Worm (Caenorhabditis elegans) whole organism, L1 larva: Measurements from ENCODE around the gene faah-5.
A peak's percentile ranks its signal among the peaks of the same experiment; 100 is the strongest.

ENCODE experiments used
- C34B4.2 ChIP-seq: sonication (generic microtip); optimal IDR thresholded peaks from 2 replicates; lab custom pipeline; 2017; ENCODE audit warnings: mild to moderate bottlenecking, missing genetic modification characterization, missing compliant biosample characterization
- ceh-82 ChIP-seq, 3 experiments: fragments of 150-350 bp in 1 of 3; sonication (generic microtip) in 2 of 3; optimal IDR thresholded peaks; 2 replicates each; lab custom pipeline; 2014 to 2017; ENCODE audit warnings: missing biosample characterization in 3 of 3, missing genetic modification characterization in 3 of 3
- efl-1 ChIP-seq, 4 experiments: fragments of 150-350 bp; optimal IDR thresholded peaks in 3 of 4; peaks in 1 of 4; 1 replicate in 1 of 4; 2 replicates in 3 of 4; lab custom pipeline; 2014; ENCODE audit warnings: missing biosample characterization in 2 of 4, missing genetic modification characterization in 2 of 4, missing genetic modification reagents in 2 of 4
- efl-3 ChIP-seq: fragments of 200-800 bp; sonication (Bioruptor generic); optimal IDR thresholded peaks from 2 replicates; lab custom pipeline; 2018; ENCODE audit warnings: mild to moderate bottlenecking, missing genetic modification characterization, missing compliant biosample characterization
- fos-1 ChIP-seq: fragments of 150-350 bp; optimal IDR thresholded peaks from 2 replicates; lab custom pipeline; 2014; ENCODE audit warnings: missing biosample characterization, missing genetic modification characterization
- hlh-17 ChIP-seq: fragments of 200-800 bp; sonication (Bioruptor generic); optimal IDR thresholded peaks from 2 replicates; lab custom pipeline; 2018; ENCODE audit warnings: missing genetic modification characterization, mild to moderate bottlenecking, missing compliant biosample characterization, moderate library complexity, borderline replicate concordance
- mef-2 ChIP-seq: fragments of 150-350 bp; optimal IDR thresholded peaks from 2 replicates; lab custom pipeline; 2014; ENCODE audit warnings: missing biosample characterization, missing genetic modification characterization
- nhr-76 ChIP-seq: sonication (generic microtip); optimal IDR thresholded peaks from 2 replicates; lab custom pipeline; 2017; ENCODE audit warnings: missing biosample characterization, missing genetic modification characterization
- skn-1 ChIP-seq: fragments of 150-350 bp; optimal IDR thresholded peaks from 2 replicates; lab custom pipeline; 2014; ENCODE audit warnings: missing biosample characterization, missing genetic modification characterization
- tlp-1 ChIP-seq: fragments of 150-350 bp; optimal IDR thresholded peaks from 2 replicates; lab custom pipeline; 2014; ENCODE audit warnings: missing biosample characterization, missing genetic modification characterization
- unc-30 ChIP-seq: sonication (generic microtip); optimal IDR thresholded peaks from 2 replicates; lab custom pipeline; 2017; ENCODE audit warnings: missing biosample characterization, missing genetic modification characterization

Gene faah-5

DNA sequence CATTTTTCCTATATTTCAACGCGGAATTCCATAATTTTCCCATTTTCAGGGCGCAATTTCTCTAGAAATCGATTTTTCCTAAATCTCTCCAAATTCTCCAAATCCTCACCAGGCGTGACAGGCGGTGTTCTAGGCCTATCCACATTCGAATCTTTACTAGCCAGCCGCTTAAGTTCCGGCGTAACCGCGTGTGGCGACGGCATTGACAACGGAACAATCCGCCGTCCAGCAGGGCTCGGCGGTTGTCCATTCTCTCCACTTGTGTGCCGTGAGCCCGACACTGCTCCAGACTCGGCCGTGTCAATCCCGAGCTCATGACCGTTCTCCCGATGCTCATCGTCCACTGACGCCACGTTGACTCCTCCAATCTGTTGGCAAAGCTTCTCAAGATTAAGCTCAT is 48.2 kb downstream of the faah-5 start:
- no peak for TF ChIP-seq nhr-76 (tag; lab: Kevin White, UChicago)
- TF ChIP-seq, all 84 proteins: peak for 0

DNA sequence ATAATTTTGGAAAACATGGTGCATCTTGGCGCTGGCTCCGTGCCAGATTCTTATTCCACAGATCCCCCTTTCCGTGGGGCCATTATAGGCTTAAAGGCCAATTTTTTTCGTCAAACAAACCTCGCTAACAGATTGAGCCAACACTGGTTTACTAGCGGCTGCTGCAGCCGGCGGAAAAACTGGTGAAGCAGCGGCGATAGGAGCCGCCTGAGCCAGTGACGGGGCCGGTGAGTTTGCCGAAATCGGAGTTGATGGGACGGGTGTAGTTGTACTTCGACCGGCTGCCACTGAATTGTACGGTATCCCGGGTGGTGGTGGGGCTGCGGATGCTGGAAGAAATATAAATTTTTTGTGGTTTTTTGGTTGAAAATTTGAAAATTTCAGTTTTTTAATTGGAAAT is 49.5 kb downstream of the faah-5 start:
- TF ChIP-seq unc-30 (tag; lab: Kevin White, UChicago) = no peak
- TF ChIP-seq hlh-17 (GFP tag; lab: Kevin White, UChicago) = no peak
- no peak for TF ChIP-seq tlp-1 (tag; lab: Kevin White, UChicago)
- TF ChIP-seq mef-2 (tag; lab: Kevin White, UChicago) = no peak
- TF ChIP-seq ceh-82 (tag; optimal IDR thresholded peaks at IDR 0.05; lab: Kevin White, UChicago) = no peak
- TF ChIP-seq efl-3 (GFP tag; lab: Kevin White, UChicago) = no peak
- no peak for TF ChIP-seq efl-1 (optimal IDR thresholded peaks at IDR 0.05; lab: Kevin White, UChicago)
- TF ChIP-seq efl-1 (GFP tag; optimal IDR thresholded peaks at IDR 0.05 in 1 of 2; lab: Kevin White, UChicago) = peak in 1 of 2 experiments; percentile 29
- TF ChIP-seq fos-1 (tag; lab: Kevin White, UChicago) = no peak

DNA sequence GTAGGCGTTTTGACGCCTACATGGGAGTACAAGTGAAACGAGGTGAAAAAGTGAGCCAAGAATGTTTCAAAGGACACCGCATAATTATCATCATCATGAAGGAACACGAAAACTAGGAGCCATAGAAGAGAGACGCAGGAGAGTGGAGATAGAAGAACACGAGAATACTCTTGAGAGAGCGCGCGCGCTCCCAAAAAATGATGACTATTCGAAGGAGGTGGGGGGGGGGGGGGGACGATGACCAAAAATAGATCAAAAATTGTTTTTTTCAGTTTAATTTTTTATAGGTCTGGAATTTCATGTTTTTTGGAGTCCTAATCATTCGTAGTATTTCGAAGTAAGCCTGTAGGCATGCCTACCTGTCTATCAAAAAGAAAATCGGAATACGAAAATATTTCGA is 54.5 kb downstream of the faah-5 start:
- TF ChIP-seq C34B4.2 (tag; lab: Kevin White, UChicago) = no peak
- peak; percentile 97 for TF ChIP-seq skn-1 (tag; lab: Kevin White, UChicago)
